Worm (Caenorhabditis elegans) whole organism, young adult: Measurements from ENCODE around the gene Y17D7B.10.
A peak's percentile ranks its signal among the peaks of the same experiment; 100 is the strongest.

Experiments
- B0261.1 ChIP-seq: sonication (generic microtip); optimal IDR thresholded peaks from 2 replicates; lab custom pipeline; 2016; ENCODE audit warnings: mild to moderate bottlenecking, missing genetic modification characterization, moderate library complexity, missing compliant biosample characterization
- Y79H2A.3 ChIP-seq: fragments of 200-800 bp; sonication (Bioruptor generic); conservative IDR thresholded peaks from 2 replicates; pipeline ENCODE4 v1.3.6; 2022; ENCODE audit warnings: missing genetic modification reagents, missing genetic modification characterization, missing compliant biosample characterization
- Y95B8A.8 ChIP-seq: fragments of 200-800 bp; sonication (Bioruptor generic); IDR thresholded peaks from 2 replicates; pipeline ENCODE4 v1.3.6; 2022; ENCODE audit warnings: missing genetic modification reagents, missing genetic modification characterization, missing compliant biosample characterization
- ama-1 ChIP-seq, 3 experiments: fragments of 150-350 bp in 1 of 3; sonication (generic microtip) in 2 of 3; optimal IDR thresholded peaks; 2 replicates each; lab custom pipeline; 2014 to 2018; ENCODE audit warnings: missing biosample characterization in 2 of 3, missing genetic modification characterization in 2 of 3, missing genetic modification reagents in 2 of 3
- madf-10 ChIP-seq: sonication (generic microtip); optimal IDR thresholded peaks from 2 replicates; lab custom pipeline; 2016; ENCODE audit warnings: mild to moderate bottlenecking, missing genetic modification characterization, missing compliant biosample characterization
- nfya-1 ChIP-seq: sonication (generic microtip); optimal IDR thresholded peaks from 2 replicates; lab custom pipeline; 2017; ENCODE audit warnings: antibody characterized with exemption, missing compliant biosample characterization, missing genetic modification characterization, borderline replicate concordance; ENCODE audit not compliant: insufficient read depth
- sea-2 ChIP-seq: fragments of 200-800 bp; sonication (Bioruptor generic); IDR thresholded peaks from 2 replicates; pipeline ENCODE4 v1.3.6; 2022; ENCODE audit warnings: missing genetic modification characterization, missing compliant biosample characterization
- unc-130 ChIP-seq: sonication (generic microtip); optimal IDR thresholded peaks from 2 replicates; lab custom pipeline; 2016; ENCODE audit warnings: missing genetic modification reagents, missing genetic modification characterization, missing compliant biosample characterization
- zim-3 ChIP-seq: sonication (generic microtip); optimal IDR thresholded peaks from 2 replicates; lab custom pipeline; 2017; ENCODE audit warnings: mild to moderate bottlenecking, missing genetic modification characterization, moderate library complexity, missing compliant biosample characterization

ce11 chrV:18780605-18781004 lies 2.9 kb upstream of the Y17D7B.10 start:
- TF ChIP-seq sea-2 (GFP tag; lab: Robert Waterston, UW) (no peak), Y95B8A.8 (GFP tag; lab: Robert Waterston, UW) (no peak), nfya-1 (tag; lab: Kevin White, UChicago) (no peak), ama-1 (optimal IDR thresholded peaks at IDR 0.05; lab: Kevin White, UChicago) (no peak), ama-1 (GFP tag; optimal IDR thresholded peaks at IDR 0.05; lab: Kevin White, UChicago) (no peak), madf-10 (tag; lab: Kevin White, UChicago) (no peak), zim-3 (no peak), Y79H2A.3 (no peak), B0261.1 (tag; lab: Kevin White, UChicago) (peak; percentile 3), unc-130 (GFP tag; lab: Kevin White, UChicago) (no peak)
